Fruit fly (Drosophila melanogaster) whole organism, embryonic: ENCODE data around the gene Fancd2.

ENCODE experiments used
- Adf1 ChIP-seq: fragments of 200-800 bp; sonication (Bioruptor generic); IDR thresholded peaks from 2 replicates; pipeline ENCODE4 v1.3.6; 2022; ENCODE audit warnings: missing biosample characterization, missing genetic modification characterization
- Aef1 ChIP-seq: fragments of 200-800 bp; sonication (Bioruptor generic); IDR thresholded peaks from 3 replicates; pipeline ENCODE4 v1.3.6; 2022; ENCODE audit warnings: missing biosample characterization, missing genetic modification characterization
- BtbVII ChIP-seq: fragments of 200-800 bp; sonication (Bioruptor generic); optimal IDR thresholded peaks from 3 replicates; lab custom pipeline; 2017; ENCODE audit warnings: missing biosample characterization, mild to moderate bottlenecking, missing genetic modification characterization
- CG10366 ChIP-seq: fragments of 200-800 bp; sonication (Bioruptor generic); IDR thresholded peaks from 2 replicates; pipeline ENCODE4 v1.3.6; 2022; ENCODE audit warnings: missing biosample characterization, missing genetic modification characterization
- CG10543 ChIP-seq: fragments of 200-800 bp; sonication (Bioruptor generic); optimal IDR thresholded peaks from 3 replicates; lab custom pipeline; 2017; ENCODE audit warnings: missing biosample characterization, mild to moderate bottlenecking, missing genetic modification characterization, moderate library complexity
- CG12391 ChIP-seq: fragments of 200-800 bp; sonication (Bioruptor generic); optimal IDR thresholded peaks from 3 replicates; lab custom pipeline; 2018; ENCODE audit warnings: missing biosample characterization, mild to moderate bottlenecking, missing genetic modification characterization, moderate library complexity
- CG12659 ChIP-seq: fragments of 200-800 bp; sonication (Bioruptor generic); optimal IDR thresholded peaks from 3 replicates; lab custom pipeline; 2017; ENCODE audit warnings: mild to moderate bottlenecking, missing biosample characterization, missing genetic modification reagents, missing genetic modification characterization
- CG14014 ChIP-seq: fragments of 200-800 bp; sonication (Bioruptor generic); IDR thresholded peaks from 2 replicates; pipeline ENCODE4 v1.3.6; 2022; ENCODE audit warnings: missing biosample characterization, missing genetic modification characterization
- CG14965 ChIP-seq: fragments of 200-800 bp; sonication (Bioruptor generic); optimal IDR thresholded peaks from 2 replicates; lab custom pipeline; 2016; ENCODE audit warnings: missing biosample characterization, missing genetic modification characterization, borderline replicate concordance
- CG1529 ChIP-seq: fragments of 200-800 bp; sonication (Bioruptor generic); optimal IDR thresholded peaks from 3 replicates; lab custom pipeline; 2018; ENCODE audit warnings: missing biosample characterization, missing genetic modification characterization
- CG17385 ChIP-seq: fragments of 200-800 bp; sonication (Bioruptor generic); optimal IDR thresholded peaks from 3 replicates; lab custom pipeline; 2018; ENCODE audit warnings: missing biosample characterization, mild to moderate bottlenecking, missing genetic modification characterization
- CG1792 ChIP-seq: fragments of 200-800 bp; sonication (Bioruptor generic); optimal IDR thresholded peaks from 2 replicates; lab custom pipeline; 2016; ENCODE audit warnings: missing biosample characterization, missing genetic modification characterization
- CG2202 ChIP-seq: fragments of 200-800 bp; sonication (Bioruptor generic); optimal IDR thresholded peaks from 2 replicates; lab custom pipeline; 2018; ENCODE audit warnings: missing biosample characterization, mild to moderate bottlenecking, missing genetic modification characterization
- CG2678 ChIP-seq: fragments of 200-800 bp; sonication (Bioruptor generic); optimal IDR thresholded peaks from 3 replicates; lab custom pipeline; 2019; ENCODE audit warnings: missing biosample characterization, mild to moderate bottlenecking, missing genetic modification characterization, moderate library complexity
- CG2875 ChIP-seq: fragments of 200-800 bp; sonication (Bioruptor generic); optimal IDR thresholded peaks from 2 replicates; lab custom pipeline; 2017; ENCODE audit warnings: missing biosample characterization, mild to moderate bottlenecking, missing genetic modification characterization, missing genetic modification reagents
- CG32767 ChIP-seq: fragments of 200-800 bp; sonication (Bioruptor generic); IDR thresholded peaks from 2 replicates; pipeline ENCODE4 v1.3.6; 2022; ENCODE audit warnings: missing biosample characterization, missing genetic modification characterization
- CG42726 ChIP-seq: fragments of 200-800 bp; sonication (Bioruptor generic); IDR thresholded peaks from 2 replicates; pipeline ENCODE4 v1.3.6; 2022; ENCODE audit warnings: missing biosample characterization, missing genetic modification characterization; ENCODE audit not compliant: partially characterized antibody
- CG4707 ChIP-seq: fragments of 200-800 bp; sonication (Bioruptor generic); optimal IDR thresholded peaks from 2 replicates; lab custom pipeline; 2018; ENCODE audit warnings: missing biosample characterization, mild to moderate bottlenecking, missing genetic modification characterization, moderate library complexity
- CG6272 ChIP-seq: fragments of 200-800 bp; sonication (Bioruptor generic); IDR thresholded peaks from 2 replicates; pipeline ENCODE4 v1.3.6; 2022; ENCODE audit warnings: missing biosample characterization, missing genetic modification characterization
- CG7357 ChIP-seq: fragments of 200-800 bp; sonication (Bioruptor generic); IDR thresholded peaks from 3 replicates; pipeline ENCODE4 v1.3.6; 2022; ENCODE audit warnings: missing biosample characterization, missing genetic modification characterization
- CG7839 ChIP-seq: fragments of 200-800 bp; sonication (Bioruptor generic); optimal IDR thresholded peaks from 3 replicates; lab custom pipeline; 2018; ENCODE audit warnings: missing biosample characterization, mild to moderate bottlenecking, missing genetic modification characterization, moderate library complexity
- CG7928 ChIP-seq: fragments of 200-800 bp; sonication (Bioruptor generic); optimal IDR thresholded peaks from 2 replicates; lab custom pipeline; 2017; ENCODE audit warnings: missing biosample characterization, mild to moderate bottlenecking, missing genetic modification characterization
- CG8089 ChIP-seq: fragments of 200-800 bp; sonication (Bioruptor generic); optimal IDR thresholded peaks from 3 replicates; lab custom pipeline; 2016; ENCODE audit warnings: missing biosample characterization, missing genetic modification characterization
- CG8944 ChIP-seq: fragments of 200-800 bp; sonication (Bioruptor generic); optimal IDR thresholded peaks from 3 replicates; lab custom pipeline; 2016; ENCODE audit warnings: missing biosample characterization, missing genetic modification characterization
- CG9932 ChIP-seq: fragments of 200-800 bp; sonication (Bioruptor generic); IDR thresholded peaks from 2 replicates; pipeline ENCODE4 v1.3.6; 2022; ENCODE audit warnings: missing biosample characterization, missing genetic modification characterization
- CHES-1-like ChIP-seq: fragments of 200-800 bp; sonication (Bioruptor generic); optimal IDR thresholded peaks from 2 replicates; lab custom pipeline; 2016; ENCODE audit warnings: missing biosample characterization, missing genetic modification characterization
- Drgx ChIP-seq: fragments of 200-800 bp; sonication (Bioruptor generic); IDR thresholded peaks from 2 replicates; pipeline ENCODE4 v1.3.6; 2022; ENCODE audit warnings: missing biosample characterization, missing genetic modification characterization
- Fer1 ChIP-seq: fragments of 200-800 bp; sonication (Bioruptor generic); optimal IDR thresholded peaks from 2 replicates; lab custom pipeline; 2017; ENCODE audit warnings: missing biosample characterization, mild to moderate bottlenecking, missing genetic modification characterization
- Gsc ChIP-seq: fragments of 200-800 bp; sonication (Bioruptor generic); IDR thresholded peaks from 2 replicates; pipeline ENCODE4 v1.3.6; 2022; ENCODE audit warnings: missing biosample characterization, missing genetic modification characterization
- Jarid2 ChIP-seq: fragments of 200-800 bp; sonication (Bioruptor generic); optimal IDR thresholded peaks from 3 replicates; lab custom pipeline; 2017; ENCODE audit warnings: mild to moderate bottlenecking, missing biosample characterization, missing genetic modification reagents, missing genetic modification characterization
- NC2β ChIP-seq: fragments of 200-800 bp; sonication (Bioruptor generic); optimal IDR thresholded peaks from 2 replicates; lab custom pipeline; 2016; ENCODE audit warnings: missing biosample characterization, missing genetic modification characterization
- Ptx1 ChIP-seq: fragments of 200-800 bp; sonication (Bioruptor generic); IDR thresholded peaks from 2 replicates; pipeline ENCODE4 v1.3.6; 2022; ENCODE audit warnings: missing biosample characterization, missing genetic modification characterization
- Rx ChIP-seq: fragments of 200-800 bp; sonication (Bioruptor generic); IDR thresholded peaks from 2 replicates; pipeline ENCODE4 v1.3.6; 2022; ENCODE audit warnings: missing biosample characterization, missing genetic modification characterization
- Sox102F ChIP-seq: fragments of 200-800 bp; sonication (Bioruptor generic); optimal IDR thresholded peaks from 2 replicates; lab custom pipeline; 2018; ENCODE audit warnings: missing biosample characterization, mild to moderate bottlenecking, missing genetic modification characterization, moderate library complexity
- Sry-δ ChIP-seq: fragments of 200-800 bp; sonication (Bioruptor generic); optimal IDR thresholded peaks from 2 replicates; lab custom pipeline; 2016; ENCODE audit warnings: missing biosample characterization, missing genetic modification characterization
- bab2 ChIP-seq: fragments of 200-800 bp; sonication (Bioruptor generic); optimal IDR thresholded peaks from 2 replicates; lab custom pipeline; 2016; ENCODE audit warnings: missing biosample characterization, missing genetic modification characterization
- br ChIP-seq: fragments of >200 bp; optimal IDR thresholded peaks from 2 replicates; lab custom pipeline; 2017
- dm ChIP-seq: fragments of 200-800 bp; sonication (Bioruptor generic); optimal IDR thresholded peaks from 3 replicates; lab custom pipeline; 2016; ENCODE audit warnings: missing biosample characterization, missing genetic modification characterization
- emc ChIP-seq: fragments of 200-800 bp; sonication (Bioruptor generic); optimal IDR thresholded peaks from 2 replicates; lab custom pipeline; 2016; ENCODE audit warnings: missing biosample characterization, missing genetic modification characterization
- fd3F ChIP-seq: fragments of 200-800 bp; sonication (Bioruptor generic); optimal IDR thresholded peaks from 2 replicates; lab custom pipeline; 2018; ENCODE audit warnings: missing biosample characterization, mild to moderate bottlenecking, missing genetic modification characterization, moderate library complexity
- gce ChIP-seq: fragments of 200-800 bp; sonication (Bioruptor generic); IDR thresholded peaks from 3 replicates; pipeline ENCODE4 v1.3.6; 2022; ENCODE audit warnings: missing biosample characterization, missing genetic modification characterization
- gem ChIP-seq: fragments of 200-800 bp; sonication (Bioruptor generic); optimal IDR thresholded peaks from 2 replicates; lab custom pipeline; 2019; ENCODE audit warnings: missing biosample characterization, mild to moderate bottlenecking, missing genetic modification characterization, moderate library complexity
- otp ChIP-seq: fragments of 200-800 bp; sonication (Bioruptor generic); IDR thresholded peaks from 3 replicates; pipeline ENCODE4, ENCODE4 v1.3.6; 2022; ENCODE audit warnings: missing biosample characterization, missing genetic modification characterization
- pita ChIP-seq: fragments of 200-800 bp; sonication (Bioruptor generic); optimal IDR thresholded peaks from 2 replicates; lab custom pipeline; 2017; ENCODE audit warnings: missing biosample characterization, mild to moderate bottlenecking, missing genetic modification characterization
- pros ChIP-seq: fragments of 200-800 bp; sonication (Bioruptor generic); optimal IDR thresholded peaks from 3 replicates; lab custom pipeline; 2019; ENCODE audit warnings: missing biosample characterization, mild to moderate bottlenecking, missing genetic modification characterization, moderate library complexity
- sc ChIP-seq, 3 experiments: fragments of >200 bp in 2 of 3; fragments of 200-800 bp in 1 of 3; sonication (Bioruptor generic) in 1 of 3; optimal IDR thresholded peaks; 2 replicates in 2 of 3; 3 replicates in 1 of 3; lab custom pipeline; 2017; ENCODE audit warnings: mild to moderate bottlenecking in 1 of 3, missing biosample characterization in 1 of 3, missing genetic modification characterization in 1 of 3, missing genetic modification reagents in 1 of 3
- scrt ChIP-seq: fragments of 200-800 bp; sonication (Bioruptor generic); optimal IDR thresholded peaks from 2 replicates; lab custom pipeline; 2018; ENCODE audit warnings: missing biosample characterization, mild to moderate bottlenecking, missing genetic modification characterization, moderate library complexity
- tap ChIP-seq: fragments of 200-800 bp; optimal IDR thresholded peaks from 3 replicates; lab custom pipeline; 2019; ENCODE audit warnings: missing biosample characterization, mild to moderate bottlenecking, missing genetic modification characterization, moderate library complexity
- trem ChIP-seq: fragments of 200-800 bp; optimal IDR thresholded peaks from 3 replicates; lab custom pipeline; 2019; ENCODE audit warnings: missing biosample characterization, mild to moderate bottlenecking, missing genetic modification characterization, moderate library complexity
- usp ChIP-seq: fragments of >200 bp; optimal IDR thresholded peaks from 2 replicates; lab custom pipeline; 2017; ENCODE audit warnings: missing biosample characterization, missing genetic modification characterization
- vvl ChIP-seq: fragments of 200-800 bp; sonication (Bioruptor generic); IDR thresholded peaks from 2 replicates; pipeline ENCODE4 v1.3.6; 2022; ENCODE audit warnings: missing biosample characterization, missing genetic modification characterization

Fancd2 gene

DNA sequence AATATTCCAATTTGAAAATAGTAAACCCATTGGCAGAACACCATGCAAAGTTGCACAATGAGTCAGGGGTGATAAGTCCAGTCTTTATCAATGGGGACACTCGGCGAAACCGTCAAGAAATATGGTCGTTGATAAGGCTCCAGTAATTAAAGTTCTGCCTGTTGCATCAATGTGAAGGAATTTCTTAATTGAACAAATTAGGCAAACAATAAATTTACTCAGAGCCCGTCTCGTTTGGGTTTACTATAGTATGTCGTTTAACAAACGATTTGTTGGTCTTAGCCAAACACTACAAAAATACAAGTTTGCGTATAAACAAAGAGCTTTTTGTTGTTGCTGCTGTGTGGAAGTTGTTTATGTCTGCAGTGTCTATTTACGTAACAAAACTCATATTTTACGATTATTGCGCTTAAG, 18.8 kb upstream of the Fancd2 start (continued):
- TF ChIP-seq Sry-δ (GFP tag; lab: Kevin White, UChicago), result no peak
- peak; percentile 2 for TF ChIP-seq CG4707 (GFP tag; lab: Kevin White, UChicago)
- TF ChIP-seq CG9932, result no peak
- peak; percentile 46 for TF ChIP-seq CG8089 (GFP tag; lab: Kevin White, UChicago)
- TF ChIP-seq trem, result no peak
- TF ChIP-seq Gsc, result no peak
- no peak for TF ChIP-seq CG12391 (tag; lab: Kevin White, UChicago)
- no peak for TF ChIP-seq dm (GFP tag; lab: Kevin White, UChicago)
- TF ChIP-seq br (lab: Kevin White, UChicago), result no peak
- TF ChIP-seq CG6272, result no peak
- peak; percentile 64; the same call in 1 of the 3 replicates for TF ChIP-seq gce (GFP tag; lab: Robert Waterston, UW)
- TF ChIP-seq Sox102F (GFP tag; lab: Kevin White, UChicago), result peak; percentile 53
- peak; percentile 9 for TF ChIP-seq emc (GFP tag; lab: Kevin White, UChicago)
- TF ChIP-seq CG7839, result peak; percentile 26
- peak; percentile 24 for TF ChIP-seq Jarid2 (GFP tag; lab: Kevin White, UChicago)
- TF ChIP-seq CHES-1-like (GFP tag; lab: Kevin White, UChicago), result peak; percentile 8
- no peak for TF ChIP-seq CG14965 (GFP tag; lab: Kevin White, UChicago)
- TF ChIP-seq Rx (GFP tag; lab: Robert Waterston, UW), result no peak
- no peak for TF ChIP-seq CG32767
- TF ChIP-seq CG10366 (GFP tag; lab: Robert Waterston, UW), result no peak
- TF ChIP-seq CG7928, result peak; percentile 18
- peak; percentile 34 for TF ChIP-seq CG12659 (GFP tag; lab: Kevin White, UChicago)
- no peak for TF ChIP-seq CG1529 (GFP tag; lab: Kevin White, UChicago)
- peak; percentile 59 for TF ChIP-seq CG1792 (GFP tag; lab: Kevin White, UChicago)
- TF ChIP-seq tap (tag; lab: Kevin White, UChicago), result peak; percentile 8
- TF ChIP-seq pita, result no peak
- TF ChIP-seq NC2β (GFP tag; lab: Kevin White, UChicago), result no peak
- peak; percentile 59 for TF ChIP-seq Fer1
- TF ChIP-seq CG14014 (GFP tag; lab: Robert Waterston, UW), result peak; percentile 49; the same call in 1 of the 2 replicates
- peak; percentile 14 for TF ChIP-seq CG2202 (tag; lab: Kevin White, UChicago)
- no peak for TF ChIP-seq CG8944 (GFP tag; lab: Kevin White, UChicago)
- TF ChIP-seq Drgx (GFP tag; lab: Robert Waterston, UW), result no peak
- no peak for TF ChIP-seq CG10543
- TF ChIP-seq gem (tag; lab: Kevin White, UChicago), result peak; percentile 46
- TF ChIP-seq pros (GFP tag; lab: Kevin White, UChicago), result no peak
- TF ChIP-seq Aef1 (GFP tag; lab: Robert Waterston, UW), result no peak
- peak; percentile 38 for TF ChIP-seq CG17385
- 0 out of 3 replicates have a peak, but pooled peaks have one; percentile 23 for TF ChIP-seq otp (GFP tag; lab: Robert Waterston, UW)
- TF ChIP-seq CG42726, result no peak
- peak; percentile 68 for TF ChIP-seq CG2875 (GFP tag; lab: Kevin White, UChicago)
- peak; percentile 21 for TF ChIP-seq scrt
- TF ChIP-seq bab2 (GFP tag; lab: Kevin White, UChicago), result peak; percentile 61
- peak; percentile 87 for TF ChIP-seq fd3F
- peak; percentile 74 for TF ChIP-seq BtbVII (GFP tag; lab: Kevin White, UChicago)
- no peak for TF ChIP-seq Adf1 (GFP tag; lab: Robert Waterston, UW)
- TF ChIP-seq CG7357 (GFP tag; lab: Robert Waterston, UW), result 0 out of 3 replicates have a peak, but pooled peaks have one; percentile 28
- TF ChIP-seq CG2678 (tag; lab: Kevin White, UChicago), result peak; percentile 66
- no peak for TF ChIP-seq usp
- no peak for TF ChIP-seq sc (optimal IDR thresholded peaks at IDR 0.05; lab: Kevin White, UChicago)
- peak; percentile 35 for TF ChIP-seq sc (GFP tag; optimal IDR thresholded peaks at IDR 0.05; lab: Kevin White, UChicago)
- TF ChIP-seq Ptx1 (GFP tag; lab: Robert Waterston, UW), result no peak
- TF ChIP-seq vvl, result no peak
